Worm (Caenorhabditis elegans) whole organism, L4 larva: ENCODE measurements around the gene tag-120.

ENCODE experiments used
- F10B5.3 ChIP-seq: sonication (generic microtip); optimal IDR thresholded peaks from 2 replicates; lab custom pipeline; 2016; ENCODE audit warnings: mild to moderate bottlenecking, missing genetic modification characterization, missing compliant biosample characterization
- F44E2.7 ChIP-seq: fragments of 200-800 bp; sonication (Bioruptor generic); IDR thresholded peaks from 2 replicates; pipeline ENCODE4 v2.1.2; 2022; ENCODE audit warnings: missing genetic modification characterization, missing compliant biosample characterization
- F49E8.2 ChIP-seq: sonication (generic microtip); optimal IDR thresholded peaks from 2 replicates; lab custom pipeline; 2016; ENCODE audit warnings: missing compliant biosample characterization, mild to moderate bottlenecking, missing genetic modification characterization, borderline replicate concordance
- T20F7.1 ChIP-seq: fragments of 200-800 bp; sonication (Bioruptor generic); optimal IDR thresholded peaks from 2 replicates; lab custom pipeline; 2018; ENCODE audit warnings: mild to moderate bottlenecking, missing genetic modification characterization, missing compliant biosample characterization
- T26A8.4 ChIP-seq: fragments of 200-800 bp; sonication (Bioruptor generic); IDR thresholded peaks from 2 replicates; pipeline ENCODE4 v1.3.6; 2022; ENCODE audit warnings: missing genetic modification characterization, missing compliant biosample characterization
- Y105C5A.15 ChIP-seq: fragments of 200-800 bp; sonication (Bioruptor generic); IDR thresholded peaks from 2 replicates; pipeline ENCODE4 v1.3.6; 2022; ENCODE audit warnings: missing genetic modification characterization, missing compliant biosample characterization
- Y75B8A.6 ChIP-seq: fragments of 200-800 bp; sonication (Bioruptor generic); IDR thresholded peaks from 2 replicates; pipeline ENCODE4 v1.3.6; 2022; ENCODE audit warnings: missing genetic modification reagents, missing genetic modification characterization, missing compliant biosample characterization
- ZK337.2 ChIP-seq: fragments of 200-800 bp; sonication (Bioruptor generic); IDR thresholded peaks from 2 replicates; pipeline ENCODE4 v1.3.6; 2022; ENCODE audit warnings: missing genetic modification reagents, missing genetic modification characterization, missing compliant biosample characterization
- aha-1 ChIP-seq: fragments of 150-350 bp; peaks from one replicate; lab custom pipeline; 2014; ENCODE audit warnings: missing biosample characterization, missing genetic modification characterization
- arid-1 ChIP-seq: fragments of 200-800 bp; sonication (Bioruptor generic); conservative IDR thresholded peaks from 2 replicates; pipeline ENCODE4 v1.3.6; 2022; ENCODE audit warnings: missing genetic modification reagents, missing genetic modification characterization, missing compliant biosample characterization
- attf-4 ChIP-seq: sonication (generic microtip); optimal IDR thresholded peaks from 3 replicates; lab custom pipeline; 2017; ENCODE audit warnings: missing biosample characterization, missing genetic modification characterization
- ceh-32 ChIP-seq: sonication (generic microtip); optimal IDR thresholded peaks from 2 replicates; lab custom pipeline; 2016; ENCODE audit warnings: mild to moderate bottlenecking, missing genetic modification characterization, missing compliant biosample characterization; ENCODE audit not compliant: poor library complexity
- ces-1 ChIP-seq: fragments of 150-350 bp; sonication (generic microtip); optimal IDR thresholded peaks from 4 replicates; lab custom pipeline; 2014; ENCODE audit warnings: missing biosample characterization, missing genetic modification reagents, missing genetic modification characterization
- cey-2 ChIP-seq: sonication (generic microtip); optimal IDR thresholded peaks from 3 replicates; lab custom pipeline; 2017; ENCODE audit warnings: missing genetic modification characterization, mild to moderate bottlenecking, missing compliant biosample characterization, antibody characterized with exemption, borderline replicate concordance; ENCODE audit not compliant: insufficient read depth
- ctbp-1 ChIP-seq: fragments of 200-800 bp; sonication (Bioruptor generic); IDR thresholded peaks from 2 replicates; pipeline ENCODE4 v1.3.6; 2022; ENCODE audit warnings: missing genetic modification reagents, missing genetic modification characterization, missing compliant biosample characterization
- daf-12 ChIP-seq: fragments of 150-350 bp; optimal IDR thresholded peaks from 2 replicates; lab custom pipeline; 2014; ENCODE audit warnings: missing biosample characterization, missing genetic modification reagents, missing genetic modification characterization
- dmd-6 ChIP-seq: fragments of 200-800 bp; sonication (Bioruptor generic); IDR thresholded peaks from 2 replicates; pipeline ENCODE4 v1.3.6; 2022; ENCODE audit warnings: missing genetic modification reagents, missing genetic modification characterization, missing compliant biosample characterization
- dmd-8 ChIP-seq: fragments of 200-800 bp; sonication (Bioruptor generic); IDR thresholded peaks from 2 replicates; pipeline ENCODE4 v1.3.6; 2022; ENCODE audit warnings: missing genetic modification characterization, missing compliant biosample characterization
- duxl-1 ChIP-seq: sonication (generic microtip); optimal IDR thresholded peaks from 2 replicates; lab custom pipeline; 2016; ENCODE audit warnings: mild to moderate bottlenecking, missing genetic modification characterization, moderate library complexity, missing compliant biosample characterization; ENCODE audit not compliant: poor library complexity
- egl-27 ChIP-seq: sonication (generic microtip); optimal IDR thresholded peaks from 3 replicates; lab custom pipeline; 2017; ENCODE audit warnings: missing biosample characterization, missing genetic modification reagents, missing genetic modification characterization
- egl-43 ChIP-seq: fragments of 200-800 bp; sonication (Bioruptor generic); IDR thresholded peaks from 2 replicates; pipeline ENCODE4 v1.3.6; 2022; ENCODE audit warnings: missing genetic modification reagents, missing genetic modification characterization, missing compliant biosample characterization
- fkh-10 ChIP-seq: fragments of 150-350 bp; optimal IDR thresholded peaks from 2 replicates; lab custom pipeline; 2014; ENCODE audit warnings: missing biosample characterization, missing genetic modification reagents, missing genetic modification characterization
- gei-8 ChIP-seq: fragments of 200-800 bp; sonication (Bioruptor generic); optimal IDR thresholded peaks from 2 replicates; lab custom pipeline; 2018; ENCODE audit warnings: mild to moderate bottlenecking, missing genetic modification characterization, missing compliant biosample characterization
- hmg-1.1 ChIP-seq: fragments of 200-800 bp; sonication (Bioruptor generic); IDR thresholded peaks from 2 replicates; pipeline ENCODE4 v1.3.6; 2022; ENCODE audit warnings: missing genetic modification reagents, missing genetic modification characterization, missing compliant biosample characterization
- lim-7 ChIP-seq: fragments of 200-800 bp; sonication (Bioruptor generic); IDR thresholded peaks from 2 replicates; pipeline ENCODE4 v1.3.6; 2022; ENCODE audit warnings: missing genetic modification characterization, missing compliant biosample characterization
- lin-1 ChIP-seq: fragments of 200-800 bp; sonication (Bioruptor generic); IDR thresholded peaks from 2 replicates; pipeline ENCODE4 v1.3.6; 2022; ENCODE audit warnings: missing genetic modification reagents, missing genetic modification characterization, missing compliant biosample characterization
- lin-29 ChIP-seq: fragments of 200-800 bp; sonication (Bioruptor generic); IDR thresholded peaks from 2 replicates; pipeline ENCODE4 v1.3.6; 2022; ENCODE audit warnings: missing genetic modification reagents, missing genetic modification characterization, missing compliant biosample characterization
- lir-3 ChIP-seq: sonication (generic microtip); optimal IDR thresholded peaks from 2 replicates; lab custom pipeline; 2016; ENCODE audit warnings: mild to moderate bottlenecking, missing genetic modification characterization, missing compliant biosample characterization
- madf-5 ChIP-seq, 2 experiments: fragments of 200-800 bp; sonication (Bioruptor generic); IDR thresholded peaks; 2 replicates each; pipeline ENCODE4 v1.3.6; 2022; ENCODE audit warnings: missing compliant biosample characterization in 2 of 2, missing genetic modification characterization in 2 of 2
- madf-9 ChIP-seq: fragments of 200-800 bp; sonication (Bioruptor generic); conservative IDR thresholded peaks from 2 replicates; pipeline ENCODE4 v1.3.6; 2022; ENCODE audit warnings: missing genetic modification reagents, missing genetic modification characterization, missing compliant biosample characterization
- mdl-1 ChIP-seq, 2 experiments: fragments of 150-350 bp in 1 of 2; sonication (generic microtip) in 1 of 2; optimal IDR thresholded peaks; 2 replicates each; lab custom pipeline; 2014 to 2017; ENCODE audit warnings: missing biosample characterization in 2 of 2, missing genetic modification characterization in 2 of 2
- mdt-29 ChIP-seq: fragments of 200-800 bp; sonication (Bioruptor generic); IDR thresholded peaks from 2 replicates; pipeline ENCODE4 v1.3.6; 2022; ENCODE audit warnings: missing genetic modification reagents, missing genetic modification characterization, missing compliant biosample characterization
- mep-1 ChIP-seq: fragments of 150-350 bp; sonication (generic microtip); optimal IDR thresholded peaks from 3 replicates; lab custom pipeline; 2014; ENCODE audit warnings: missing biosample characterization, missing genetic modification characterization
- nhr-10 ChIP-seq: fragments of 150-350 bp; optimal IDR thresholded peaks from 2 replicates; lab custom pipeline; 2014; ENCODE audit warnings: missing biosample characterization, missing genetic modification characterization
- nhr-11 ChIP-seq: fragments of 150-350 bp; optimal IDR thresholded peaks from 2 replicates; lab custom pipeline; 2014; ENCODE audit warnings: missing biosample characterization, missing genetic modification characterization
- nhr-25 ChIP-seq: sonication (generic microtip); optimal IDR thresholded peaks from 2 replicates; lab custom pipeline; 2017; ENCODE audit warnings: missing genetic modification characterization, mild to moderate bottlenecking, missing compliant biosample characterization, antibody characterized with exemption, moderate library complexity, borderline replicate concordance; ENCODE audit not compliant: insufficient read depth
- nhr-28 ChIP-seq: fragments of 150-350 bp; optimal IDR thresholded peaks from 2 replicates; lab custom pipeline; 2014; ENCODE audit warnings: missing biosample characterization, missing genetic modification characterization
- nhr-48 ChIP-seq: sonication (generic microtip); optimal IDR thresholded peaks from 2 replicates; lab custom pipeline; 2016; ENCODE audit warnings: mild to moderate bottlenecking, missing genetic modification characterization, missing compliant biosample characterization
- nhr-77 ChIP-seq: fragments of 150-350 bp; optimal IDR thresholded peaks from 2 replicates; lab custom pipeline; 2014; ENCODE audit warnings: missing biosample characterization, missing genetic modification characterization
- pqm-1 ChIP-seq: sonication (generic microtip); optimal IDR thresholded peaks from 2 replicates; lab custom pipeline; 2017; ENCODE audit warnings: missing biosample characterization, missing genetic modification characterization
- sdz-12 ChIP-seq: fragments of 200-800 bp; sonication (Bioruptor generic); optimal IDR thresholded peaks from 2 replicates; lab custom pipeline; 2018; ENCODE audit warnings: mild to moderate bottlenecking, missing genetic modification characterization, missing compliant biosample characterization
- set-16 ChIP-seq: fragments of 200-800 bp; sonication (Bioruptor generic); IDR thresholded peaks from 2 replicates; pipeline ENCODE4 v1.3.6; 2022; ENCODE audit warnings: missing genetic modification reagents, missing genetic modification characterization, missing compliant biosample characterization
- skn-1 ChIP-seq: fragments of 150-350 bp; optimal IDR thresholded peaks from 2 replicates; lab custom pipeline; 2014; ENCODE audit warnings: missing biosample characterization, missing genetic modification characterization
- snpc-4 ChIP-seq: fragments of 150-350 bp; optimal IDR thresholded peaks from 2 replicates; lab custom pipeline; 2014; ENCODE audit warnings: missing biosample characterization, missing genetic modification characterization
- tag-97 ChIP-seq: fragments of 200-800 bp; sonication (Bioruptor generic); IDR thresholded peaks from 2 replicates; pipeline ENCODE4 v1.3.6; 2022; ENCODE audit warnings: missing genetic modification characterization, missing compliant biosample characterization
- unc-130 ChIP-seq: sonication (generic microtip); optimal IDR thresholded peaks from 2 replicates; lab custom pipeline; 2016; ENCODE audit warnings: missing genetic modification reagents, missing genetic modification characterization, missing compliant biosample characterization
- unc-39 ChIP-seq: sonication (generic microtip); optimal IDR thresholded peaks from 2 replicates; lab custom pipeline; 2017; ENCODE audit warnings: missing biosample characterization, missing genetic modification characterization
- unc-62 ChIP-seq, 3 experiments: fragments of 150-350 bp in 1 of 3; sonication (generic microtip); optimal IDR thresholded peaks in 2 of 3; peaks in 1 of 3; 1 replicate in 1 of 3; 2 replicates in 2 of 3; lab custom pipeline; 2014 to 2017; ENCODE audit warnings: missing biosample characterization in 3 of 3, missing genetic modification characterization in 3 of 3, missing genetic modification reagents in 3 of 3, missing genotype in 1 of 3
- zfp-3 ChIP-seq: fragments of 200-800 bp; sonication (Bioruptor generic); conservative IDR thresholded peaks from 2 replicates; pipeline ENCODE4 v1.3.6; 2022; ENCODE audit warnings: missing genetic modification reagents, missing genetic modification characterization, missing compliant biosample characterization
- zip-11 ChIP-seq: fragments of 200-800 bp; sonication (Bioruptor generic); IDR thresholded peaks from 2 replicates; pipeline ENCODE4 v1.3.6; 2022; ENCODE audit warnings: missing genetic modification characterization, missing compliant biosample characterization
- ztf-11 ChIP-seq: fragments of 150-350 bp; optimal IDR thresholded peaks from 2 replicates; lab custom pipeline; 2014; ENCODE audit warnings: missing biosample characterization, missing genetic modification characterization
- ztf-7 ChIP-seq: fragments of 150-350 bp; optimal IDR thresholded peaks from 2 replicates; lab custom pipeline; 2014; ENCODE audit warnings: missing biosample characterization, missing genetic modification characterization

The tag-120 gene

ce11 chrV:9690728-9691127 lies 18.9 kb downstream of the tag-120 start (continued):
- TF ChIP-seq T26A8.4 (GFP tag; lab: Robert Waterston, UW) (no peak), set-16 (GFP tag; lab: Robert Waterston, UW) (no peak), egl-43 (GFP tag; lab: Robert Waterston, UW) (no peak), gei-8 (GFP tag; lab: Kevin White, UChicago) (no peak), skn-1 (no peak), unc-62 (GFP tag; optimal IDR thresholded peaks at IDR 0.05 in 1 of 2; lab: Kevin White, UChicago) (no peak), unc-62 (tag; optimal IDR thresholded peaks at IDR 0.05; lab: Kevin White, UChicago) (no peak), mdt-29 (no peak), mdl-1 (tag; optimal IDR thresholded peaks at IDR 0.05; lab: Kevin White, UChicago) (peak in 1 of 2 experiments; percentile 20), attf-4 (tag; lab: Kevin White, UChicago) (no peak), pqm-1 (tag; lab: Kevin White, UChicago) (no peak), ctbp-1 (GFP tag; lab: Robert Waterston, UW) (no peak), madf-5 (GFP tag; IDR thresholded peaks at IDR 0.05; lab: Robert Waterston, UW) (no peak), unc-130 (no peak), ces-1 (GFP tag; lab: Kevin White, UChicago) (no peak), F10B5.3 (no peak), nhr-25 (tag; lab: Kevin White, UChicago) (no peak), cey-2 (tag; lab: Kevin White, UChicago) (no peak), ztf-11 (tag; lab: Kevin White, UChicago) (no peak), lin-29 (no peak), dmd-8 (GFP tag; lab: Robert Waterston, UW) (no peak), tag-97 (GFP tag; lab: Robert Waterston, UW) (no peak), lin-1 (GFP tag; lab: Robert Waterston, UW) (no peak), sdz-12 (GFP tag; lab: Kevin White, UChicago) (no peak), nhr-10 (tag; lab: Kevin White, UChicago) (no peak), lir-3 (no peak), nhr-48 (tag; lab: Kevin White, UChicago) (no peak), ztf-7 (tag; lab: Kevin White, UChicago) (no peak), T20F7.1 (GFP tag; lab: Kevin White, UChicago) (peak; percentile 6), dmd-6 (no peak), F44E2.7 (no peak), zip-11 (no peak), nhr-77 (no peak), arid-1 (GFP tag; lab: Robert Waterston, UW) (peak; percentile 51; the same call in 1 of the 2 replicates), ceh-32 (no peak), daf-12 (tag; lab: Kevin White, UChicago) (no peak), fkh-10 (GFP tag; lab: Kevin White, UChicago) (no peak), egl-27 (tag; lab: Kevin White, UChicago) (no peak), ZK337.2 (GFP tag; lab: Robert Waterston, UW) (no peak), duxl-1 (tag; lab: Kevin White, UChicago) (peak; percentile 7), snpc-4 (tag; lab: Kevin White, UChicago) (no peak), nhr-28 (tag; lab: Kevin White, UChicago) (peak; percentile 63), hmg-1.1 (0 out of 2 replicates have a peak, but pooled peaks have one; percentile 36), madf-9 (GFP tag; lab: Robert Waterston, UW) (no peak), Y75B8A.6 (GFP tag; lab: Robert Waterston, UW) (no peak), F49E8.2 (tag; lab: Kevin White, UChicago) (no peak), mep-1 (tag; lab: Kevin White, UChicago) (no peak), zfp-3 (no peak), nhr-11 (tag; lab: Kevin White, UChicago) (no peak), aha-1 (peak; percentile 97), Y105C5A.15 (no peak), lim-7 (GFP tag; lab: Robert Waterston, UW) (no peak), unc-39 (tag; lab: Kevin White, UChicago) (no peak)
